Worm (Caenorhabditis elegans): ENCODE data around the gene F27E5.5.

- TF ChIP-seq elt-2 (tag; optimal IDR thresholded peaks at IDR 0.05) (no peak), ZK546.5 (tag; optimal IDR thresholded peaks at IDR 0.05) (no peak), skn-1 (tag; optimal IDR thresholded peaks at IDR 0.05) (no peak), pha-4 (tag; optimal IDR thresholded peaks at IDR 0.05) (no peak), ztf-11 (tag; optimal IDR thresholded peaks at IDR 0.05) (no peak), nhr-25 (tag; optimal IDR thresholded peaks at IDR 0.05) (no peak), nhr-28 (tag; optimal IDR thresholded peaks at IDR 0.05) (no peak), mdl-1 (tag; optimal IDR thresholded peaks at IDR 0.05) (no peak), eor-1 (tag; optimal IDR thresholded peaks at IDR 0.05) (no peak), pqm-1 (tag; optimal IDR thresholded peaks at IDR 0.05) (no peak), lin-15B (tag; optimal IDR thresholded peaks at IDR 0.05) (no peak), nhr-77 (tag; optimal IDR thresholded peaks at IDR 0.05) (no peak), nhr-76 (tag; optimal IDR thresholded peaks at IDR 0.05) (no peak)
These were observed 15.0 kb downstream of the F27E5.5 start for ce11 chrII:10116690-10117089.

Measured in whole organism, L3 larva.